Fruit fly (Drosophila melanogaster): ENCODE data around the gene Mcm7.
A peak's percentile ranks its signal among the peaks of the same experiment; 100 is the strongest.

Mcm7 gene

DNA sequence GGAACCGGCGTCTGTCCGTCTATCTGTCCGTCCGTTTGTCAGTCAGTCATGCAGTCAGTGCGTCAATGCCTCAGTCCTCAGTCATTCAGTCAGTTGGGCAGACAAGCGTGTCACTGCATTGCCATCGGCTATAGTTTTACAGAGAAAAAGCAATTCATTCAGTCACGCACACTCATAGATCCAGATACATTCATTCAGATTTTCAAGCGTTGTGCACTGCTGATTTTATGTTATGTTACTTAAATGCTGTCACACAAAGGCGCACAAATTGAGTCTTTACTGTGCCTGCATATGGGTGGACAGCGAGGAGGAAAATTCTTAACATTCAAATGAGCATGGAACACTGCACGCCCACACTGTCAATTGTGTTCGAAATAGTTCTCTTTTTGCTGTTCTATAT lies 26.2 kb upstream of the Mcm7 start (continued):
- TF ChIP-seq CG6683 (GFP tag; optimal IDR thresholded peaks at IDR 0.05): no peak
- TF ChIP-seq so (GFP tag; IDR thresholded peaks at IDR 0.05): 0 out of 3 replicates have a peak, but pooled peaks have one; percentile 47
- TF ChIP-seq HmgZ (tag; optimal IDR thresholded peaks at IDR 0.05): no peak
- peak; percentile 30 for TF ChIP-seq CG11398 (GFP tag; optimal IDR thresholded peaks at IDR 0.05)
- TF ChIP-seq pros (GFP tag; optimal IDR thresholded peaks at IDR 0.05): peak; percentile 0
- no peak for TF ChIP-seq hkb (optimal IDR thresholded peaks at IDR 0.05)
- peak; percentile 40; the same call in 1 of the 2 replicates for TF ChIP-seq hkb (GFP tag; IDR thresholded peaks at IDR 0.05)
- no peak for TF ChIP-seq grn (GFP tag; optimal IDR thresholded peaks at IDR 0.05)
- no peak for TF ChIP-seq CG6654 (GFP tag; optimal IDR thresholded peaks at IDR 0.05)
- TF ChIP-seq sd (tag; optimal IDR thresholded peaks at IDR 0.05): peak; percentile 89
- TF ChIP-seq gcm (GFP tag; optimal IDR thresholded peaks at IDR 0.05): peak; percentile 7
- 0 out of 3 replicates have a peak, but pooled peaks have one; percentile 19 for TF ChIP-seq H15 (GFP tag; IDR thresholded peaks at IDR 0.05)
- TF ChIP-seq Atf3 (GFP tag; optimal IDR thresholded peaks at IDR 0.05): no peak
- peak; percentile 56 for TF ChIP-seq CG14441 (GFP tag; IDR thresholded peaks at IDR 0.05)
- TF ChIP-seq CG14860 (GFP tag; IDR thresholded peaks at IDR 0.05; ENCODE audit: partially characterized antibody): no peak
- TF ChIP-seq Nf-YA (GFP tag; IDR thresholded peaks at IDR 0.05): no peak
- no peak for TF ChIP-seq ATbp (GFP tag; optimal IDR thresholded peaks at IDR 0.05)
- TF ChIP-seq CG11695 (GFP tag; IDR thresholded peaks at IDR 0.05): 0 out of 3 replicates have a peak, but pooled peaks have one; percentile 30
- no peak for TF ChIP-seq CG8089 (GFP tag; optimal IDR thresholded peaks at IDR 0.05)
- no peak for TF ChIP-seq CG30431 (GFP tag; optimal IDR thresholded peaks at IDR 0.05)
- no peak for TF ChIP-seq prd (optimal IDR thresholded peaks at IDR 0.05)
- TF ChIP-seq prd (GFP tag; IDR thresholded peaks at IDR 0.05): peak; percentile 47; the same call in 2 of the 3 replicates
- TF ChIP-seq CG8290 (GFP tag; optimal IDR thresholded peaks at IDR 0.05): no peak
- TF ChIP-seq CG8290 (tag; optimal IDR thresholded peaks at IDR 0.05): peak in 1 of 2 experiments; percentile 51
- TF ChIP-seq B-H1 (GFP tag; IDR thresholded peaks at IDR 0.05): no peak
- TF ChIP-seq CG17361 (GFP tag; IDR thresholded peaks at IDR 0.05): no peak
- peak; percentile 78 for TF ChIP-seq sr (GFP tag; IDR thresholded peaks at IDR 0.05)
- 0 out of 2 replicates have a peak, but pooled peaks have one; percentile 15 for TF ChIP-seq CG5953 (GFP tag; IDR thresholded peaks at IDR 0.05)
- no peak for TF ChIP-seq Aef1 (GFP tag; IDR thresholded peaks at IDR 0.05)
- TF ChIP-seq D (optimal IDR thresholded peaks at IDR 0.05): no peak
- TF ChIP-seq D (GFP tag; optimal IDR thresholded peaks at IDR 0.05): no peak
- peak; percentile 11 for TF ChIP-seq dmrt99B (tag; optimal IDR thresholded peaks at IDR 0.05)
- no peak for TF ChIP-seq Dip2 (GFP tag; IDR thresholded peaks at IDR 0.05)
- TF ChIP-seq Hr78 (GFP tag; optimal IDR thresholded peaks at IDR 0.05): peak in 1 of 2 experiments; percentile 19
- TF ChIP-seq Med (GFP tag): peak; percentile 84
- TF ChIP-seq sna (GFP tag; IDR thresholded peaks at IDR 0.05; ENCODE audit: partially characterized antibody): no peak
- TF ChIP-seq Atf6 (GFP tag; IDR thresholded peaks at IDR 0.05): no peak
- TF ChIP-seq tgo (GFP tag; IDR thresholded peaks at IDR 0.05): peak; percentile 52; the same call in 2 of the 3 replicates
- TF ChIP-seq CG17385 (GFP tag; optimal IDR thresholded peaks at IDR 0.05): no peak
- no peak for TF ChIP-seq ac (GFP tag; optimal IDR thresholded peaks at IDR 0.05)
- peak; percentile 8 for TF ChIP-seq lab (GFP tag; optimal IDR thresholded peaks at IDR 0.05)
- TF ChIP-seq CG10209 (GFP tag; optimal IDR thresholded peaks at IDR 0.05): peak; percentile 43
- TF ChIP-seq CG12071 (GFP tag; optimal IDR thresholded peaks at IDR 0.05): peak; percentile 12
- no peak for TF ChIP-seq CG8944 (GFP tag; optimal IDR thresholded peaks at IDR 0.05)
- TF ChIP-seq bowl (GFP tag; IDR thresholded peaks at IDR 0.05): no peak
- TF ChIP-seq zen (tag; optimal IDR thresholded peaks at IDR 0.05): no peak
- TF ChIP-seq CG34422 (GFP tag; IDR thresholded peaks at IDR 0.05): no peak
- TF ChIP-seq CG7372 (GFP tag; IDR thresholded peaks at IDR 0.05): 0 out of 2 replicates have a peak, but pooled peaks have one; percentile 17
- peak; percentile 27 for TF ChIP-seq Ets65A (GFP tag)
- TF ChIP-seq CG6765 (GFP tag; optimal IDR thresholded peaks at IDR 0.05): no peak
- TF ChIP-seq org-1 (GFP tag; optimal IDR thresholded peaks at IDR 0.05): no peak
- no peak for TF ChIP-seq CG16815 (GFP tag; optimal IDR thresholded peaks at IDR 0.05)
